Worm (Caenorhabditis elegans): ENCODE results near the gene F41H8.2.

ce11 chrV:856549-856948 is 30.4 kb downstream of the F41H8.2 start, which contains the start of gene K09C6.2:
- TF ChIP-seq ama-1 (optimal IDR thresholded peaks at IDR 0.05) (no peak), fos-1 (tag; optimal IDR thresholded peaks at IDR 0.05) (no peak), lin-11 (tag; optimal IDR thresholded peaks at IDR 0.05) (no peak), alr-1 (tag; optimal IDR thresholded peaks at IDR 0.05) (no peak), skn-1 (tag; optimal IDR thresholded peaks at IDR 0.05) (no peak), nhr-12 (tag; optimal IDR thresholded peaks at IDR 0.05) (no peak), lsy-2 (tag; optimal IDR thresholded peaks at IDR 0.05) (no peak), unc-62 (GFP tag; optimal IDR thresholded peaks at IDR 0.05) (no peak)

Measured in whole organism, L2 larva.